Fruit fly (Drosophila melanogaster): ENCODE measurements around the gene CG46383.

CG46383 gene

dm6 chr3R:15925939-15926338 is 24.8 kb downstream of the CG46383 start (continued):
- TF ChIP-seq ftz-f1 (GFP tag; optimal IDR thresholded peaks at IDR 0.05) (no peak), CG34224 (GFP tag; IDR thresholded peaks at IDR 0.05; ENCODE audit: partially characterized antibody) (no peak), BtbVII (GFP tag; optimal IDR thresholded peaks at IDR 0.05) (no peak), Opbp (GFP tag; IDR thresholded peaks at IDR 0.05; ENCODE audit: partially characterized antibody) (no peak), CG4282 (GFP tag; optimal IDR thresholded peaks at IDR 0.05) (no peak), Ets65A (GFP tag) (no peak), CG14014 (GFP tag; IDR thresholded peaks at IDR 0.05) (no peak), dpn (GFP tag; optimal IDR thresholded peaks at IDR 0.05) (no peak), PHDP (tag; optimal IDR thresholded peaks at IDR 0.05) (peak; percentile 23), crc (GFP tag; optimal IDR thresholded peaks at IDR 0.05) (no peak), HLH4C (GFP tag; IDR thresholded peaks at IDR 0.05; ENCODE audit: partially characterized antibody) (no peak), rib (GFP tag; IDR thresholded peaks at IDR 0.05) (no peak), Dll (GFP tag; IDR thresholded peaks at IDR 0.05; ENCODE audit: partially characterized antibody) (no peak), CG17186 (GFP tag; optimal IDR thresholded peaks at IDR 0.05) (no peak), NC2β (GFP tag; optimal IDR thresholded peaks at IDR 0.05) (no peak), CG13296 (GFP tag; optimal IDR thresholded peaks at IDR 0.05) (no peak), CG4404 (GFP tag; IDR thresholded peaks at IDR 0.05) (no peak), eyg (GFP tag; optimal IDR thresholded peaks at IDR 0.05) (no peak), Myb (GFP tag; optimal IDR thresholded peaks at IDR 0.05) (no peak), CG5953 (GFP tag; IDR thresholded peaks at IDR 0.05) (no peak), CG17912 (GFP tag; optimal IDR thresholded peaks at IDR 0.05) (no peak), CG34422 (GFP tag; IDR thresholded peaks at IDR 0.05) (no peak), vnd (GFP tag; IDR thresholded peaks at IDR 0.05; ENCODE audit: partially characterized antibody) (no peak), CG15696 (tag; optimal IDR thresholded peaks at IDR 0.05) (no peak), CG31388 (GFP tag; optimal IDR thresholded peaks at IDR 0.05) (no peak), crol (GFP tag; IDR thresholded peaks at IDR 0.05) (no peak), gcm2 (GFP tag; optimal IDR thresholded peaks at IDR 0.05) (no peak), fd96Cb (tag; optimal IDR thresholded peaks at IDR 0.05) (no peak), Antp (GFP tag; optimal IDR thresholded peaks at IDR 0.05) (no peak), psq (GFP tag; optimal IDR thresholded peaks at IDR 0.05) (no peak)

DNA sequence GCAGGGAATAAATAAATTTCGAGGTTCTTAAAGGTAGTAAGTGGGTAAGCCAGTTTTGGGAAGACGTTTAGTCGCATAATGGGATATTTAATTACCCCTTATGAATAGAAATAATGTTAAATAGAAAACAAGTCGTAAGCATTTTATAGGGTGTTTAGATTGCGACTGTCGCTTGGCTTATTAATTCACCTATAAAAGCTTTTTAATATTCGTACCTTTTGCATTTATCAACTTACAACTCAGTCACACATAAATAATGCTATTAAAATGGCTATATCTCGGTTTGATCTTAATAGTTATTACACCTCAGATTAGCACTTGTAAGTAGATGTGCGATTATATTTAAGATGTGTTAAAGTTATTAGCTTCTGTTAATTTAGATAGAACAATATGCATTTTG is 25.4 kb downstream of the CG46383 start, which contains the start of gene CG34276:
CG34276 (plus strand) TSS at position 301 of the 400 bp plus-strand sequence.
- TF ChIP-seq ATbp (GFP tag; optimal IDR thresholded peaks at IDR 0.05): no peak
- TF ChIP-seq cato (GFP tag; optimal IDR thresholded peaks at IDR 0.05; ENCODE audit: borderline replicate concordance): no peak
- no peak for TF ChIP-seq usp (GFP tag; optimal IDR thresholded peaks at IDR 0.05)
- no peak for TF ChIP-seq bab2 (GFP tag; optimal IDR thresholded peaks at IDR 0.05)
- TF ChIP-seq luna (GFP tag; optimal IDR thresholded peaks at IDR 0.05): no peak
- TF ChIP-seq ham (GFP tag; IDR thresholded peaks at IDR 0.05): no peak
- no peak for TF ChIP-seq sisA (GFP tag; IDR thresholded peaks at IDR 0.05)
- TF ChIP-seq p53 (GFP tag; optimal IDR thresholded peaks at IDR 0.05): no peak
- no peak for TF ChIP-seq CG10565 (GFP tag; optimal IDR thresholded peaks at IDR 0.05)
- no peak for TF ChIP-seq ken (GFP tag; IDR thresholded peaks at IDR 0.05)

All from whole organism, embryonic.